Worm (Caenorhabditis elegans): ENCODE data around the gene pole-4.

The pole-4 gene

DNA sequence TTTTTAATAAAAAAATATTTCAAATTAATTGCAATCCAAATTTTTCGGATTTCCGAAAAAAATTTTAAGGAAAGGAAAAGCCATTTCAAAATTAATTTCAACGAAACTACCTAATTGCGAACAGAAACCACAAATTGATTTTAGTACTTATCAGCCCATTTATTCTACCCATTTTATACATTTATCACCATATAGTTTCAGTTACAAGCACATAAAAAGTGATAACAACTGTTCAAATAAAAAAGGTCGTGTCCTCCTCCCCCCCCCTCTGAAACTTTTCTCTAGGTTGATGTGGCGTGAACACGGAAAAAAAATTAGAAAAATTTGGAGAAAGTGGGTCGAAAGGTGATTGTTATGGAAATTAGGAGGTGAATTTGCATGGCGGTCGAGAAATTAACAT, 4.3 kb downstream of the pole-4 start (continued):
- TF ChIP-seq zip-2 (tag; optimal IDR thresholded peaks at IDR 0.05), result no peak
- TF ChIP-seq vab-7 (GFP tag; IDR thresholded peaks at IDR 0.05), result no peak
- no peak for TF ChIP-seq ZK337.2 (GFP tag; IDR thresholded peaks at IDR 0.05)
- TF ChIP-seq ctbp-1 (GFP tag; IDR thresholded peaks at IDR 0.05), result no peak
- TF ChIP-seq ceh-62 (tag; optimal IDR thresholded peaks at IDR 0.05), result no peak
- no peak for TF ChIP-seq nhr-111 (GFP tag; optimal IDR thresholded peaks at IDR 0.05)
- peak; percentile 16 for TF ChIP-seq mep-1 (tag; optimal IDR thresholded peaks at IDR 0.05)
- TF ChIP-seq egl-27 (tag; optimal IDR thresholded peaks at IDR 0.05), result no peak
- TF ChIP-seq snpc-4 (tag; optimal IDR thresholded peaks at IDR 0.05), result no peak
- TF ChIP-seq dmd-6 (GFP tag; IDR thresholded peaks at IDR 0.05), result peak; percentile 59; the same call in 1 of the 2 replicates
- TF ChIP-seq lim-7 (GFP tag; IDR thresholded peaks at IDR 0.05), result no peak
- no peak for TF ChIP-seq gei-8 (GFP tag; optimal IDR thresholded peaks at IDR 0.05)
- no peak for TF ChIP-seq lin-29 (GFP tag; IDR thresholded peaks at IDR 0.05)
- no peak for TF ChIP-seq lin-13 (GFP tag; optimal IDR thresholded peaks at IDR 0.05)
- TF ChIP-seq jun-1 (tag; optimal IDR thresholded peaks at IDR 0.05), result no peak
- TF ChIP-seq nhr-25 (tag; optimal IDR thresholded peaks at IDR 0.05; ENCODE audit: borderline replicate concordance, insufficient read depth), result no peak

DNA sequence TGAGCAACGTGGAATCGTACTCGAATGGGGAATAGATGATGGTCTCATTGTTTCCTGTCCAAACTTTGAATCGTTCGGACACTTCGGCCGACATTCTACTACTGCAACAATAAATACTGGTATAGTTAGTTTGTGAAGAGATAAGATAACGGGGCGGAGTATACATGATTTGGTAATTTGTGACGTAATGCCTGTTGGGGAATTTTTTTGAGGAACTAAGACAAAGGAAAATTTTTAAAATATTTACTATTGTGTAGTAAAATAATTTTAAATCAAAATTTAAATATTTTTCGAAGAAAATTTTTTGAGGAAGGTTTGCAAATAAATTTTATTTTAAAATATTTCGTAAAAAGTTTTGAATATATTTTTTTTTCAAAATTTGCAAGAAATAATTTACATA, 5.1 kb downstream of the pole-4 start, which contains the start of gene elo-9:
Gene elo-9, minus strand, starts transcription at position 101 of the 400 bp plus-strand sequence.
- TF ChIP-seq Y75B8A.6 (GFP tag; IDR thresholded peaks at IDR 0.05) (no peak), ceh-82 (tag; optimal IDR thresholded peaks at IDR 0.05) (no peak), zip-2 (tag; optimal IDR thresholded peaks at IDR 0.05) (no peak), F10B5.3 (tag; optimal IDR thresholded peaks at IDR 0.05) (no peak), daf-16 (GFP tag; optimal IDR thresholded peaks at IDR 0.05) (no peak), daf-16 (tag; optimal IDR thresholded peaks at IDR 0.05) (no peak), nhr-111 (GFP tag; optimal IDR thresholded peaks at IDR 0.05) (no peak), cey-2 (tag; optimal IDR thresholded peaks at IDR 0.05; ENCODE audit: borderline replicate concordance, insufficient read depth) (no peak), lin-13 (GFP tag; optimal IDR thresholded peaks at IDR 0.05) (no peak), dmd-6 (GFP tag; IDR thresholded peaks at IDR 0.05) (no peak), Y5F2A.4 (GFP tag; optimal IDR thresholded peaks at IDR 0.05) (no peak), F26F4.8 (GFP tag; conservative IDR thresholded peaks at IDR 0.05) (no peak), ceh-44 (GFP tag; IDR thresholded peaks at IDR 0.05) (no peak), daf-12 (tag; optimal IDR thresholded peaks at IDR 0.05) (no peak), egl-27 (tag; optimal IDR thresholded peaks at IDR 0.05) (no peak), T26A8.4 (GFP tag; IDR thresholded peaks at IDR 0.05) (no peak)

DNA sequence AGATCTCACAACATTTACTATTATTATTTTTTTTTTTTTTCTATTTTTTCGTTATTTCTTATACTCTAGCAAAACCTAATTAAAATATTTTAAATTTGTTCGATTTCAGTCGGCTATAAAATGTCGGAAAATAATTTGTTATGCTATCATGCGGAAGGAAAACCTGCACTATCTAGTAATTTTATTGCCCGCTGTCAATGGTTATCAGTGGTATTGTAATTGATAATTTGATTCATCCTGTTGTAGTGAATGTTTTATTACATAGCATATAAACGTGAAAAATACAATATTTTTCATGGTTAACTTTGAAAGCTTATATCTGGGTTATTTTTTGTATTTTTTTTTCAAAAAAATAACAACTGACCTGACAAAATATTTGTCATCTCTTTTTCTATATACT, 9.9 kb downstream of the pole-4 start:
- TF ChIP-seq nhr-28 (tag; optimal IDR thresholded peaks at IDR 0.05) (peak; percentile 95), dve-1 (tag; optimal IDR thresholded peaks at IDR 0.05; ENCODE audit: insufficient read depth) (peak; percentile 41), dmd-6 (GFP tag; IDR thresholded peaks at IDR 0.05) (peak; percentile 36; the same call in 1 of the 2 replicates), snpc-1.2 (GFP tag; IDR thresholded peaks at IDR 0.05) (no peak), nhr-77 (tag; optimal IDR thresholded peaks at IDR 0.05) (peak; percentile 89), ceh-32 (tag; optimal IDR thresholded peaks at IDR 0.05; ENCODE audit: poor library complexity) (no peak), zip-11 (GFP tag; IDR thresholded peaks at IDR 0.05) (no peak), php-3 (GFP tag; IDR thresholded peaks at IDR 0.05) (peak; percentile 72; the same call in 1 of the 2 replicates), zip-2 (tag; optimal IDR thresholded peaks at IDR 0.05) (no peak), ztf-11 (tag; optimal IDR thresholded peaks at IDR 0.05) (no peak), pqm-1 (tag; optimal IDR thresholded peaks at IDR 0.05) (peak; percentile 64), nhr-76 (tag; optimal IDR thresholded peaks at IDR 0.05) (no peak), hlh-11 (tag; optimal IDR thresholded peaks at IDR 0.05) (peak; percentile 44), ceh-28 (tag; optimal IDR thresholded peaks at IDR 0.05) (no peak), daf-16 (GFP tag; optimal IDR thresholded peaks at IDR 0.05) (no peak), daf-16 (tag; optimal IDR thresholded peaks at IDR 0.05) (peak; percentile 84)

Data from whole organism, L4 larva.